8 worm cellular contexts compared by ENCODE assay signal in the genomic region with DNA sequence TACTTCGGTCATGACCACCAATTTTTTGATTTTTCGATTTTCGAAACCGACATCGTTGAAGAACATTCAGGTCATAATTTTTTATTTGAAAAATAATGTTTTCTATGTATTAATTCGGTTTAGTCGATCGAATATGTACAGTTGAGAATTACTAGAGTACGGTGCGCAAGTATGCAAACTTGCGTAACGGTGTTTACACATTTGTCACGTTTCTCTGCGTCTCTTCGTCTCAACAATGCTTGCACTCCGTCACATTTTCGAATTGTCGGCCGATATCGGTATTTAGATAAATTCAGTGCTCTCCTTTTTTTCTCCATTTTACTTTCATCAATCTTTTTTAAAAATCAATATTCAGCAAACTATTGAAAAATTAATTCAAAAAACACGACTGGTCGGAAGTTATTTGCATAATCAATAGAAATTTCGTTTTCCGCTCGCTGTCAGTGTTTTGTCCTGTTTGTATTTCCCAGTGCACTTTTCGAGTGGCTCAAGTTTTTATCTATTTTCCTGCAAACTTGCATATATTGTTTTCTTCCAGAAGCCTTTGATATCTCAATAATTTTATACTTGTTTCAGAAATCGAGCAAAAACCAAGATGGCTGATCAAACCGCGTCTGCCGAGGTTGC.
A peak's percentile ranks its signal among the peaks of the same experiment; 100 is the strongest.
TF ChIP-seq lines count a peak whose summit lies in the region.

A gene (plus strand): TSS at position 577 of the 627 bp plus-strand sequence.

TF ChIP-seq in whole organism, L1 larva, 84 proteins besides CTCF, POLR2A, EP300 and RAD21 (continues in another document):
- peak; percentile 29 for TF ChIP-seq lir-3 (tag; optimal IDR thresholded peaks at IDR 0.05; lab: Kevin White, UChicago; ENCODE audit: poor library complexity)
- TF ChIP-seq tlp-1 (tag; optimal IDR thresholded peaks at IDR 0.05; lab: Kevin White, UChicago): no peak
- peak; percentile 79 for TF ChIP-seq snu-23 (GFP tag; optimal IDR thresholded peaks at IDR 0.05; lab: Kevin White, UChicago)
- no peak for TF ChIP-seq unc-62 (GFP tag; optimal IDR thresholded peaks at IDR 0.05; lab: Kevin White, UChicago)
- TF ChIP-seq nhr-11 (tag; optimal IDR thresholded peaks at IDR 0.05; lab: Kevin White, UChicago): no peak
- TF ChIP-seq unc-30 (tag; optimal IDR thresholded peaks at IDR 0.05; lab: Kevin White, UChicago): no peak
- TF ChIP-seq egl-13 (tag; optimal IDR thresholded peaks at IDR 0.05; lab: Kevin White, UChicago): peak; percentile 37
- TF ChIP-seq elt-2 (tag; optimal IDR thresholded peaks at IDR 0.05; lab: Kevin White, UChicago): peak; percentile 13
- peak; percentile 41 for TF ChIP-seq isw-1 (GFP tag; IDR thresholded peaks at IDR 0.05; lab: Robert Waterston, UW)
- no peak for TF ChIP-seq ces-1 (GFP tag; optimal IDR thresholded peaks at IDR 0.05; lab: Kevin White, UChicago)

TF ChIP-seq in whole organism, L2 larva, 48 proteins besides CTCF, POLR2A, EP300 and RAD21 (continues in another document):
- TF ChIP-seq zag-1 (tag; optimal IDR thresholded peaks at IDR 0.05; lab: Kevin White, UChicago): no peak
- no peak for TF ChIP-seq blmp-1 (tag; optimal IDR thresholded peaks at IDR 0.05; lab: Kevin White, UChicago; ENCODE audit: insufficient read depth)
- peak; percentile 75 for TF ChIP-seq unc-55 (GFP tag; optimal IDR thresholded peaks at IDR 0.05; lab: Kevin White, UChicago)
- TF ChIP-seq Y55F3AM.14 (GFP tag; optimal IDR thresholded peaks at IDR 0.05; lab: Kevin White, UChicago): no peak
- TF ChIP-seq sem-4 (tag; optimal IDR thresholded peaks at IDR 0.05; lab: Kevin White, UChicago): no peak
- no peak for TF ChIP-seq unc-62 (GFP tag; optimal IDR thresholded peaks at IDR 0.05; lab: Kevin White, UChicago)
- peak; percentile 66 for TF ChIP-seq sma-9 (GFP tag; optimal IDR thresholded peaks at IDR 0.05; lab: Kevin White, UChicago)
- TF ChIP-seq sma-9 (tag; optimal IDR thresholded peaks at IDR 0.05; lab: Kevin White, UChicago): no peak
- TF ChIP-seq mbf-1 (tag; optimal IDR thresholded peaks at IDR 0.05; lab: Kevin White, UChicago): no peak
- no peak for TF ChIP-seq peb-1 (tag; optimal IDR thresholded peaks at IDR 0.05; lab: Kevin White, UChicago)
- TF ChIP-seq ceh-16 (tag; optimal IDR thresholded peaks at IDR 0.05; lab: Kevin White, UChicago): no peak

TF ChIP-seq in whole organism, L3 larva, 47 proteins besides CTCF, POLR2A, EP300 and RAD21 (continues in another document):
- TF ChIP-seq zag-1 (tag; optimal IDR thresholded peaks at IDR 0.05; lab: Kevin White, UChicago) (no peak), pqm-1 (tag; optimal IDR thresholded peaks at IDR 0.05; lab: Kevin White, UChicago) (no peak), ceh-28 (tag; optimal IDR thresholded peaks at IDR 0.05; lab: Kevin White, UChicago) (peak; percentile 38), lin-15B (tag; optimal IDR thresholded peaks at IDR 0.05; lab: Kevin White, UChicago) (peak; percentile 29), ZK546.5 (tag; optimal IDR thresholded peaks at IDR 0.05; lab: Kevin White, UChicago) (no peak), sea-2 (GFP tag; optimal IDR thresholded peaks at IDR 0.05; lab: Kevin White, UChicago) (no peak), fkh-2 (tag; optimal IDR thresholded peaks at IDR 0.05; lab: Kevin White, UChicago) (no peak), tbx-2 (tag; optimal IDR thresholded peaks at IDR 0.05; lab: Kevin White, UChicago) (no peak), hmg-11 (tag; optimal IDR thresholded peaks at IDR 0.05; lab: Kevin White, UChicago) (peak; percentile 72), snpc-4 (tag; optimal IDR thresholded peaks at IDR 0.05; lab: Kevin White, UChicago) (peak; percentile 64), elt-2 (tag; optimal IDR thresholded peaks at IDR 0.05; lab: Kevin White, UChicago) (peak; percentile 42)

TF ChIP-seq in whole organism, L4 larva, 104 proteins besides CTCF, POLR2A, EP300 and RAD21 (continues in another document):
- TF ChIP-seq aha-1 (tag; lab: Kevin White, UChicago) (no peak), F49E8.2 (tag; optimal IDR thresholded peaks at IDR 0.05; lab: Kevin White, UChicago; ENCODE audit: borderline replicate concordance) (no peak), set-16 (GFP tag; IDR thresholded peaks at IDR 0.05; lab: Robert Waterston, UW) (no peak), ceh-28 (tag; optimal IDR thresholded peaks at IDR 0.05; lab: Kevin White, UChicago) (no peak), nhr-102 (tag; optimal IDR thresholded peaks at IDR 0.05; lab: Kevin White, UChicago) (no peak), gei-8 (GFP tag; optimal IDR thresholded peaks at IDR 0.05; lab: Kevin White, UChicago) (no peak), zip-2 (tag; optimal IDR thresholded peaks at IDR 0.05; lab: Kevin White, UChicago) (no peak), unc-39 (tag; optimal IDR thresholded peaks at IDR 0.05; lab: Kevin White, UChicago) (no peak), sdz-12 (GFP tag; optimal IDR thresholded peaks at IDR 0.05; lab: Kevin White, UChicago) (no peak), zip-11 (GFP tag; IDR thresholded peaks at IDR 0.05; lab: Robert Waterston, UW) (no peak), nhr-48 (tag; optimal IDR thresholded peaks at IDR 0.05; lab: Kevin White, UChicago) (no peak), Y105C5A.15 (GFP tag; IDR thresholded peaks at IDR 0.05; lab: Robert Waterston, UW) (no peak)

TF ChIP-seq in whole organism, early embryonic, 17 proteins besides CTCF, POLR2A, EP300 and RAD21:
- no peak for TF ChIP-seq tra-4 (tag; optimal IDR thresholded peaks at IDR 0.05; lab: Kevin White, UChicago)
- peak; percentile 39 for TF ChIP-seq F13C5.2 (tag; optimal IDR thresholded peaks at IDR 0.05; lab: Kevin White, UChicago)

TF ChIP-seq in whole organism, late embryonic, 69 proteins besides CTCF, POLR2A, EP300 and RAD21:
- TF ChIP-seq hlh-30 (tag; optimal IDR thresholded peaks at IDR 0.05; lab: Kevin White, UChicago; ENCODE audit: insufficient read depth) (peak; percentile 33), ceh-2 (tag; optimal IDR thresholded peaks at IDR 0.05; lab: Kevin White, UChicago) (no peak), nfya-1 (tag; optimal IDR thresholded peaks at IDR 0.05; lab: Kevin White, UChicago) (peak; percentile 42), ceh-30 (tag; optimal IDR thresholded peaks at IDR 0.05; lab: Kevin White, UChicago) (peak; percentile 7), sox-4 (tag; optimal IDR thresholded peaks at IDR 0.05; lab: Kevin White, UChicago) (no peak), ceh-34 (tag; optimal IDR thresholded peaks at IDR 0.05; lab: Kevin White, UChicago) (peak; percentile 24)

TF ChIP-seq in whole organism, mixed stage, embryonic, 35 proteins besides CTCF, POLR2A, EP300 and RAD21:
- TF ChIP-seq nhr-237 (tag; optimal IDR thresholded peaks at IDR 0.05; lab: Kevin White, UChicago) (peak; percentile 35), lsy-2 (tag; optimal IDR thresholded peaks at IDR 0.05; lab: Kevin White, UChicago) (peak; percentile 95), ces-1 (GFP tag; optimal IDR thresholded peaks at IDR 0.05; lab: Kevin White, UChicago) (peak; percentile 55), pha-4 (tag; optimal IDR thresholded peaks at IDR 0.05; lab: Kevin White, UChicago) (peak; percentile 89), unc-62 (GFP tag; optimal IDR thresholded peaks at IDR 0.05; lab: Kevin White, UChicago) (no peak), lin-13 (tag; optimal IDR thresholded peaks at IDR 0.05; lab: Kevin White, UChicago) (peak; percentile 52), ceh-43 (GFP tag; optimal IDR thresholded peaks at IDR 0.05; lab: Kevin White, UChicago) (no peak), mep-1 (tag; optimal IDR thresholded peaks at IDR 0.05; lab: Kevin White, UChicago) (peak; percentile 42), ceh-39 (tag; optimal IDR thresholded peaks at IDR 0.05; lab: Kevin White, UChicago) (peak; percentile 74)

TF ChIP-seq in whole organism, young adult, 124 proteins besides CTCF, POLR2A, EP300 and RAD21:
- TF ChIP-seq T26A5.8 (tag; optimal IDR thresholded peaks at IDR 0.05; lab: Kevin White, UChicago): no peak
- no peak for TF ChIP-seq B0261.1 (tag; optimal IDR thresholded peaks at IDR 0.05; lab: Kevin White, UChicago)
- TF ChIP-seq lsl-1 (GFP tag; optimal IDR thresholded peaks at IDR 0.05; lab: Kevin White, UChicago): peak; percentile 62
- TF ChIP-seq efl-1 (GFP tag; optimal IDR thresholded peaks at IDR 0.05; lab: Kevin White, UChicago): peak; percentile 12
- TF ChIP-seq K12H6.12 (tag; optimal IDR thresholded peaks at IDR 0.05; lab: Kevin White, UChicago): no peak
- peak; percentile 10 for TF ChIP-seq ztf-18 (tag; optimal IDR thresholded peaks at IDR 0.05; lab: Kevin White, UChicago)
- peak; percentile 44; the same call in 1 of the 2 replicates for TF ChIP-seq pbrm-1 (GFP tag; IDR thresholded peaks at IDR 0.05; lab: Robert Waterston, UW)
- TF ChIP-seq mxl-1 (tag; optimal IDR thresholded peaks at IDR 0.05; lab: Kevin White, UChicago): no peak
- TF ChIP-seq cebp-1 (GFP tag; IDR thresholded peaks at IDR 0.05; lab: Robert Waterston, UW): no peak
- TF ChIP-seq cebp-1 (tag; optimal IDR thresholded peaks at IDR 0.05; lab: Kevin White, UChicago): peak; percentile 4
- peak; percentile 60 for TF ChIP-seq F49E8.2 (tag; optimal IDR thresholded peaks at IDR 0.05; lab: Kevin White, UChicago; ENCODE audit: insufficient read depth)
- TF ChIP-seq ceh-27 (GFP tag; optimal IDR thresholded peaks at IDR 0.05; lab: Kevin White, UChicago): no peak
- TF ChIP-seq Y53G8AR.9 (GFP tag; conservative IDR thresholded peaks at IDR 0.05; lab: Robert Waterston, UW): no peak
- peak; percentile 67 for TF ChIP-seq attf-3 (GFP tag; conservative IDR thresholded peaks at IDR 0.05; lab: Robert Waterston, UW)
- peak; percentile 86 for TF ChIP-seq hmg-1.2 (GFP tag; IDR thresholded peaks at IDR 0.05; lab: Robert Waterston, UW)
- TF ChIP-seq lin-54 (GFP tag; optimal IDR thresholded peaks at IDR 0.05; lab: Kevin White, UChicago): peak; percentile 53
- TF ChIP-seq rec-8 (tag; optimal IDR thresholded peaks at IDR 0.05; lab: Kevin White, UChicago): no peak
- no peak for TF ChIP-seq snpc-4 (GFP tag; optimal IDR thresholded peaks at IDR 0.05; lab: Kevin White, UChicago)
- peak in 2 of 4 experiments; percentile 3 to 46 for TF ChIP-seq snpc-4 (tag; optimal IDR thresholded peaks at IDR 0.05; lab: Kevin White, UChicago)
- no peak for TF ChIP-seq die-1 (tag; optimal IDR thresholded peaks at IDR 0.05; lab: Kevin White, UChicago)
- TF ChIP-seq snpc-3.4 (tag; optimal IDR thresholded peaks at IDR 0.05; lab: Kevin White, UChicago): peak; percentile 57
- TF ChIP-seq madf-6 (GFP tag; IDR thresholded peaks at IDR 0.05; lab: Robert Waterston, UW): peak; percentile 38; the same call in 1 of the 2 replicates
- peak; percentile 3 for TF ChIP-seq tbp1 (GFP tag; optimal IDR thresholded peaks at IDR 0.05; lab: Kevin White, UChicago)
- TF ChIP-seq mcd-1 (GFP tag; IDR thresholded peaks at IDR 0.05; lab: Robert Waterston, UW): 0 out of 2 replicates have a peak, but pooled peaks have one; percentile 18
- peak; percentile 31; the same call in 1 of the 2 replicates for TF ChIP-seq D2030.7 (GFP tag; IDR thresholded peaks at IDR 0.05; lab: Robert Waterston, UW)
TF ChIP-seq in whole organism, young adult: peak in this region for 15.
